Fruit fly (Drosophila melanogaster) whole organism, embryonic: ENCODE measurements around the gene CG16749.
A peak's percentile ranks its signal among the peaks of the same experiment; 100 is the strongest.

Experiments
- Asciz ChIP-seq: fragments of 200-800 bp; sonication (Bioruptor generic); optimal IDR thresholded peaks from 2 replicates; lab custom pipeline; 2017; ENCODE audit warnings: missing biosample characterization, mild to moderate bottlenecking, missing genetic modification characterization, missing genetic modification reagents
- CG10267 ChIP-seq: fragments of 200-800 bp; sonication (Bioruptor generic); optimal IDR thresholded peaks from 2 replicates; lab custom pipeline; 2018; ENCODE audit warnings: missing biosample characterization, mild to moderate bottlenecking, missing genetic modification characterization, moderate library complexity
- CG10321 ChIP-seq: fragments of 200-800 bp; sonication (Bioruptor generic); IDR thresholded peaks from 2 replicates; pipeline ENCODE4 v1.3.6; 2022; ENCODE audit warnings: missing biosample characterization, missing genetic modification characterization
- CG10543 ChIP-seq: fragments of 200-800 bp; sonication (Bioruptor generic); optimal IDR thresholded peaks from 3 replicates; lab custom pipeline; 2017; ENCODE audit warnings: missing biosample characterization, mild to moderate bottlenecking, missing genetic modification characterization, moderate library complexity
- CG10654 ChIP-seq: fragments of 200-800 bp; sonication (Bioruptor generic); optimal IDR thresholded peaks from 2 replicates; lab custom pipeline; 2016; ENCODE audit warnings: missing biosample characterization, missing genetic modification characterization
- CG11456 ChIP-seq: fragments of 200-800 bp; sonication (Bioruptor generic); IDR thresholded peaks from 3 replicates; pipeline ENCODE4 v1.3.6; 2022; ENCODE audit warnings: missing biosample characterization, missing genetic modification characterization
- CG11696 ChIP-seq: fragments of 200-800 bp; sonication (Bioruptor generic); IDR thresholded peaks from 2 replicates; pipeline ENCODE4 v1.3.6; 2022; ENCODE audit warnings: missing biosample characterization, missing genetic modification characterization
- CG14014 ChIP-seq: fragments of 200-800 bp; sonication (Bioruptor generic); IDR thresholded peaks from 2 replicates; pipeline ENCODE4 v1.3.6; 2022; ENCODE audit warnings: missing biosample characterization, missing genetic modification characterization
- CG17359 ChIP-seq: fragments of 200-800 bp; sonication (Bioruptor generic); optimal IDR thresholded peaks from 3 replicates; lab custom pipeline; 2018; ENCODE audit warnings: missing biosample characterization, mild to moderate bottlenecking, missing genetic modification characterization, moderate library complexity
- CG17385 ChIP-seq: fragments of 200-800 bp; sonication (Bioruptor generic); optimal IDR thresholded peaks from 3 replicates; lab custom pipeline; 2018; ENCODE audit warnings: missing biosample characterization, mild to moderate bottlenecking, missing genetic modification characterization
- CG17802 ChIP-seq: fragments of 200-800 bp; sonication (Bioruptor generic); optimal IDR thresholded peaks from 2 replicates; lab custom pipeline; 2018; ENCODE audit warnings: missing biosample characterization, mild to moderate bottlenecking, missing genetic modification characterization, moderate library complexity
- CG18476 ChIP-seq: fragments of 200-800 bp; sonication (Bioruptor generic); optimal IDR thresholded peaks from 2 replicates; lab custom pipeline; 2016; ENCODE audit warnings: missing biosample characterization, mild to moderate bottlenecking, missing genetic modification characterization
- CG18619 ChIP-seq: fragments of 200-800 bp; sonication (Bioruptor generic); optimal IDR thresholded peaks from 3 replicates; lab custom pipeline; 2017; ENCODE audit warnings: missing biosample characterization, mild to moderate bottlenecking, missing genetic modification characterization
- CG3281 ChIP-seq: fragments of 200-800 bp; sonication (Bioruptor generic); optimal IDR thresholded peaks from 3 replicates; lab custom pipeline; 2017; ENCODE audit warnings: missing biosample characterization, mild to moderate bottlenecking, missing genetic modification characterization
- CG34224 ChIP-seq: fragments of 200-800 bp; sonication (Bioruptor generic); IDR thresholded peaks from 3 replicates; pipeline ENCODE4 v1.3.6; 2022; ENCODE audit warnings: missing biosample characterization, missing genetic modification characterization; ENCODE audit not compliant: partially characterized antibody
- CG42726 ChIP-seq: fragments of 200-800 bp; sonication (Bioruptor generic); IDR thresholded peaks from 2 replicates; pipeline ENCODE4 v1.3.6; 2022; ENCODE audit warnings: missing biosample characterization, missing genetic modification characterization; ENCODE audit not compliant: partially characterized antibody
- CG4730 ChIP-seq: fragments of 200-800 bp; sonication (Bioruptor generic); IDR thresholded peaks from 2 replicates; pipeline ENCODE4 v1.3.6; 2022; ENCODE audit warnings: missing biosample characterization, missing genetic modification characterization
- CG5245 ChIP-seq: fragments of 200-800 bp; sonication (Bioruptor generic); optimal IDR thresholded peaks from 3 replicates; lab custom pipeline; 2016; ENCODE audit warnings: missing biosample characterization, missing genetic modification characterization
- CG6791 ChIP-seq: fragments of 200-800 bp; sonication (Bioruptor generic); IDR thresholded peaks from 3 replicates; pipeline ENCODE4 v1.3.6; 2022; ENCODE audit warnings: missing biosample characterization, missing genetic modification characterization; ENCODE audit not compliant: partially characterized antibody
- CG7987 ChIP-seq: fragments of 200-800 bp; sonication (Bioruptor generic); optimal IDR thresholded peaks from 2 replicates; lab custom pipeline; 2018; ENCODE audit warnings: missing biosample characterization, mild to moderate bottlenecking, missing genetic modification characterization, moderate library complexity
- CG9727 ChIP-seq: fragments of 200-800 bp; sonication (Bioruptor generic); optimal IDR thresholded peaks from 3 replicates; lab custom pipeline; 2017; ENCODE audit warnings: missing biosample characterization, mild to moderate bottlenecking, missing genetic modification characterization
- CHES-1-like ChIP-seq: fragments of 200-800 bp; sonication (Bioruptor generic); optimal IDR thresholded peaks from 2 replicates; lab custom pipeline; 2016; ENCODE audit warnings: missing biosample characterization, missing genetic modification characterization
- Dfd ChIP-seq, 2 experiments: fragments of >200 bp; optimal IDR thresholded peaks; 2 replicates each; lab custom pipeline; 2017; ENCODE audit warnings: missing biosample characterization in 2 of 2, missing genetic modification characterization in 2 of 2
- Doc3 ChIP-seq: fragments of 200-800 bp; sonication (Bioruptor generic); IDR thresholded peaks from 3 replicates; pipeline ENCODE4 v1.3.6; 2022; ENCODE audit warnings: missing biosample characterization, missing genetic modification characterization; ENCODE audit not compliant: partially characterized antibody
- ERR ChIP-seq: fragments of 200-800 bp; sonication (Bioruptor generic); optimal IDR thresholded peaks from 2 replicates; lab custom pipeline; 2016; ENCODE audit warnings: missing biosample characterization, missing genetic modification characterization
- Gug ChIP-seq: fragments of 200-800 bp; sonication (Bioruptor generic); IDR thresholded peaks from 4 replicates; pipeline ENCODE4 v1.3.6; 2022; ENCODE audit warnings: missing biosample characterization, missing genetic modification characterization
- H2.0 ChIP-seq: fragments of 200-800 bp; sonication (Bioruptor generic); IDR thresholded peaks from 2 replicates; pipeline ENCODE4 v1.3.6; 2022; ENCODE audit warnings: missing biosample characterization, missing genetic modification characterization
- HLH4C ChIP-seq: fragments of 200-800 bp; sonication (Bioruptor generic); IDR thresholded peaks from 3 replicates; pipeline ENCODE4 v1.3.6; 2022; ENCODE audit warnings: missing biosample characterization, missing genetic modification characterization; ENCODE audit not compliant: partially characterized antibody
- HmgD ChIP-seq: fragments of 200-800 bp; sonication (Bioruptor generic); optimal IDR thresholded peaks from 3 replicates; lab custom pipeline; 2016; ENCODE audit warnings: missing biosample characterization, missing genetic modification characterization
- MBD-R2 ChIP-seq: fragments of 200-800 bp; sonication (Bioruptor generic); IDR thresholded peaks from 2 replicates; pipeline ENCODE4 v1.3.6; 2022; ENCODE audit warnings: missing biosample characterization, missing genetic modification characterization
- Meics ChIP-seq: fragments of 200-800 bp; sonication (Bioruptor generic); optimal IDR thresholded peaks from 2 replicates; lab custom pipeline; 2017; ENCODE audit warnings: missing biosample characterization, mild to moderate bottlenecking, missing genetic modification characterization
- Mes4 ChIP-seq: fragments of 200-800 bp; sonication (Bioruptor generic); optimal IDR thresholded peaks from 2 replicates; lab custom pipeline; 2016; ENCODE audit warnings: missing biosample characterization, missing genetic modification characterization
- NC2α ChIP-seq: fragments of 200-800 bp; sonication (Bioruptor generic); optimal IDR thresholded peaks from 2 replicates; lab custom pipeline; 2016; ENCODE audit warnings: missing biosample characterization, missing genetic modification characterization
- NFAT ChIP-seq: fragments of 200-800 bp; sonication (Bioruptor generic); IDR thresholded peaks from 2 replicates; pipeline ENCODE4 v1.3.6; 2022; ENCODE audit warnings: missing biosample characterization, missing genetic modification characterization
- Ptx1 ChIP-seq: fragments of 200-800 bp; sonication (Bioruptor generic); IDR thresholded peaks from 2 replicates; pipeline ENCODE4 v1.3.6; 2022; ENCODE audit warnings: missing biosample characterization, missing genetic modification characterization
- aop ChIP-seq: fragments of 200-800 bp; sonication (Bioruptor generic); IDR thresholded peaks from 2 replicates; pipeline ENCODE4 v1.3.6; 2022; ENCODE audit warnings: missing biosample characterization, missing genetic modification characterization
- cg ChIP-seq: fragments of 200-800 bp; sonication (Bioruptor generic); optimal IDR thresholded peaks from 3 replicates; lab custom pipeline; 2019; ENCODE audit warnings: missing biosample characterization, mild to moderate bottlenecking, missing genetic modification characterization, moderate library complexity
- dimm ChIP-seq: fragments of 200-800 bp; sonication (Bioruptor generic); IDR thresholded peaks from 2 replicates; pipeline ENCODE4 v1.3.6; 2022; ENCODE audit warnings: missing biosample characterization, missing genetic modification characterization
- dmrt11E ChIP-seq: fragments of 200-800 bp; sonication (Bioruptor generic); optimal IDR thresholded peaks from 3 replicates; lab custom pipeline; 2018; ENCODE audit warnings: missing biosample characterization, mild to moderate bottlenecking, missing genetic modification characterization, moderate library complexity
- ewg ChIP-seq: fragments of 200-800 bp; sonication (Bioruptor generic); optimal IDR thresholded peaks from 3 replicates; lab custom pipeline; 2017; ENCODE audit warnings: mild to moderate bottlenecking, missing biosample characterization, missing genetic modification reagents, missing genetic modification characterization
- gsb ChIP-seq: fragments of 200-800 bp; sonication (Bioruptor generic); IDR thresholded peaks from 2 replicates; pipeline ENCODE4 v1.3.6; 2022; ENCODE audit warnings: missing biosample characterization, missing genetic modification characterization
- hb ChIP-seq: fragments of 200-800 bp; sonication (Bioruptor generic); IDR thresholded peaks from 3 replicates; pipeline ENCODE4 v1.3.6; 2022; ENCODE audit warnings: missing biosample characterization, missing genetic modification characterization; ENCODE audit not compliant: partially characterized antibody
- her ChIP-seq: fragments of 200-800 bp; sonication (Bioruptor generic); optimal IDR thresholded peaks from 2 replicates; lab custom pipeline; 2016; ENCODE audit warnings: missing biosample characterization, missing genetic modification characterization
- kah ChIP-seq: fragments of 200-800 bp; sonication (Bioruptor generic); optimal IDR thresholded peaks from 2 replicates; lab custom pipeline; 2018; ENCODE audit warnings: missing biosample characterization, mild to moderate bottlenecking, missing genetic modification characterization
- mld ChIP-seq: fragments of 200-800 bp; sonication (Bioruptor generic); IDR thresholded peaks from 3 replicates; pipeline ENCODE4 v1.3.6; 2022; ENCODE audit warnings: missing biosample characterization, missing genetic modification characterization; ENCODE audit not compliant: partially characterized antibody
- nau ChIP-seq: fragments of 200-800 bp; sonication (Bioruptor generic); optimal IDR thresholded peaks from 3 replicates; lab custom pipeline; 2017; ENCODE audit warnings: missing biosample characterization, mild to moderate bottlenecking, missing genetic modification characterization, missing genetic modification reagents
- pnt ChIP-seq: fragments of 200-800 bp; sonication (Bioruptor generic); optimal IDR thresholded peaks from 3 replicates; lab custom pipeline; 2016; ENCODE audit warnings: missing biosample characterization, missing genetic modification characterization
- toy ChIP-seq: fragments of 200-800 bp; sonication (Bioruptor generic); IDR thresholded peaks from 2 replicates; pipeline ENCODE4 v1.3.6; 2022; ENCODE audit warnings: missing biosample characterization, missing genetic modification characterization

CG16749 gene

dm6 chr3R:9334592-9335518, 3.2 kb upstream of the CG16749 start, which contains the start of the genes Aduk and pasi2 (continued):
- peak; percentile 47 for TF ChIP-seq CG10543
- peak; percentile 65; the same call in 2 of the 3 replicates for TF ChIP-seq HLH4C
- TF ChIP-seq Asciz (GFP tag; lab: Kevin White, UChicago) = peak; percentile 13
- no peak for TF ChIP-seq CG11696
- no peak for TF ChIP-seq Gug (GFP tag; lab: Robert Waterston, UW)
- peak; percentile 71 for TF ChIP-seq mld (GFP tag; lab: Robert Waterston, UW)
- TF ChIP-seq kah (GFP tag; lab: Kevin White, UChicago) = peak; percentile 90
- no peak for TF ChIP-seq CG5245 (GFP tag; lab: Kevin White, UChicago)
- no peak for TF ChIP-seq dmrt11E (tag; lab: Kevin White, UChicago)
- TF ChIP-seq aop = no peak
- TF ChIP-seq nau = no peak
- TF ChIP-seq CG11456 (GFP tag; lab: Robert Waterston, UW) = no peak
- peak; percentile 37; the same call in 1 of the 2 replicates for TF ChIP-seq MBD-R2 (GFP tag; lab: Robert Waterston, UW)
- TF ChIP-seq CG17385 (GFP tag; lab: Kevin White, UChicago) = no peak
- TF ChIP-seq H2.0 (GFP tag; lab: Robert Waterston, UW) = no peak
- TF ChIP-seq Dfd (GFP tag; optimal IDR thresholded peaks at IDR 0.05; lab: Kevin White, UChicago) = no peak
- TF ChIP-seq CG9727 (GFP tag; lab: Kevin White, UChicago) = peak; percentile 31
- no peak for TF ChIP-seq CG4730 (GFP tag; lab: Robert Waterston, UW)
- no peak for TF ChIP-seq CG17359 (tag; lab: Kevin White, UChicago)
- peak; percentile 55 for TF ChIP-seq CG10267 (tag; lab: Kevin White, UChicago)
- peak; percentile 12 for TF ChIP-seq CHES-1-like
- TF ChIP-seq Mes4 = peak; percentile 4
- no peak for TF ChIP-seq dimm (GFP tag; lab: Robert Waterston, UW)
- TF ChIP-seq NFAT (GFP tag; lab: Robert Waterston, UW) = no peak
- no peak for TF ChIP-seq HmgD (GFP tag; lab: Kevin White, UChicago)
- no peak for TF ChIP-seq Ptx1 (GFP tag; lab: Robert Waterston, UW)
- no peak for TF ChIP-seq gsb (GFP tag; lab: Robert Waterston, UW)
- peak; percentile 38 for TF ChIP-seq ewg
- TF ChIP-seq CG3281 (GFP tag; lab: Kevin White, UChicago) = peak; percentile 52
- TF ChIP-seq CG10321 (GFP tag; lab: Robert Waterston, UW) = no peak
- peak; percentile 71 for TF ChIP-seq CG6791 (GFP tag; lab: Robert Waterston, UW)
- TF ChIP-seq her = no peak
- TF ChIP-seq ERR (GFP tag; lab: Kevin White, UChicago) = no peak
- TF ChIP-seq CG10654 (GFP tag; lab: Kevin White, UChicago) = no peak
- TF ChIP-seq CG18619 (GFP tag; lab: Kevin White, UChicago) = no peak
- TF ChIP-seq Meics = peak; percentile 16
- peak; percentile 92 for TF ChIP-seq cg
- TF ChIP-seq CG7987 (GFP tag; lab: Kevin White, UChicago) = no peak
- peak; percentile 48 for TF ChIP-seq Doc3 (GFP tag; lab: Robert Waterston, UW)
- TF ChIP-seq CG42726 = peak; percentile 74
- peak; percentile 41 for TF ChIP-seq CG17802 (tag; lab: Kevin White, UChicago)
- no peak for TF ChIP-seq toy (GFP tag; lab: Robert Waterston, UW)
- TF ChIP-seq CG18476 (GFP tag; lab: Kevin White, UChicago) = no peak
- TF ChIP-seq CG14014 = peak; percentile 35; the same call in 1 of the 2 replicates
- no peak for TF ChIP-seq NC2α (GFP tag; lab: Kevin White, UChicago)
- 0 out of 3 replicates have a peak, but pooled peaks have one; percentile 21 for TF ChIP-seq hb (GFP tag; lab: Robert Waterston, UW)
- peak; percentile 76 for TF ChIP-seq CG34224 (GFP tag; lab: Robert Waterston, UW)
- TF ChIP-seq pnt (GFP tag; lab: Kevin White, UChicago) = no peak
